Worm (Caenorhabditis elegans) whole organism, L4/young adult: ENCODE data around the gene slc-17.7.

Source experiments
- dao-5 ChIP-seq: sonication (generic microtip); optimal IDR thresholded peaks from 2 replicates; lab custom pipeline; 2016; ENCODE audit warnings: missing genotype, missing genetic modification characterization, moderate library complexity, missing compliant biosample characterization
- him-1 ChIP-seq: sonication (generic microtip); optimal IDR thresholded peaks from 2 replicates; lab custom pipeline; 2016; ENCODE audit warnings: missing genotype, missing genetic modification reagents, missing genetic modification characterization, missing compliant biosample characterization

- TF ChIP-seq him-1 (tag; lab: Kevin White, UChicago) (no peak), dao-5 (tag; lab: Kevin White, UChicago) (no peak)
These were observed 21.2 kb upstream of the slc-17.7 start, which contains the start of gene lron-2 for ce11 chrV:9287460-9287859.
